ENCODE assay signal across 1 fruit fly cellular context in genomic region chrX:15867863-15868262, dm6.
TF ChIP-seq lines count a peak whose summit lies in the region.

Gene Gapdh2, plus strand, starts transcription at chrX:15868145.

TF ChIP-seq in whole organism, embryonic, 481 proteins besides CTCF, POLR2A, EP300 and RAD21 (continued from another document and continues in another):
- TF ChIP-seq nerfin-2 (GFP tag; IDR thresholded peaks at IDR 0.05; lab: Robert Waterston, UW; ENCODE audit: partially characterized antibody) = no peak
- no peak for TF ChIP-seq sna (GFP tag; IDR thresholded peaks at IDR 0.05; lab: Robert Waterston, UW; ENCODE audit: partially characterized antibody)
- peak; percentile 77 for TF ChIP-seq CG3163 (GFP tag; optimal IDR thresholded peaks at IDR 0.05; lab: Kevin White, UChicago)
- TF ChIP-seq CG10431 (GFP tag; optimal IDR thresholded peaks at IDR 0.05; lab: Kevin White, UChicago) = peak; percentile 98
- TF ChIP-seq repo (GFP tag; optimal IDR thresholded peaks at IDR 0.05; lab: Kevin White, UChicago) = peak; percentile 94
- peak; percentile 99 for TF ChIP-seq CG9817 (tag; optimal IDR thresholded peaks at IDR 0.05; lab: Kevin White, UChicago)
- peak; percentile 89 for TF ChIP-seq Antp (GFP tag; optimal IDR thresholded peaks at IDR 0.05; lab: Kevin White, UChicago)
- peak; percentile 65 for TF ChIP-seq Sry-δ (GFP tag; optimal IDR thresholded peaks at IDR 0.05; lab: Kevin White, UChicago)
- TF ChIP-seq tup (GFP tag; optimal IDR thresholded peaks at IDR 0.05; lab: Kevin White, UChicago) = peak; percentile 97
- TF ChIP-seq kni (GFP tag; optimal IDR thresholded peaks at IDR 0.05; lab: Kevin White, UChicago) = peak; percentile 99
- peak; percentile 99 for TF ChIP-seq Rfx (GFP tag; IDR thresholded peaks at IDR 0.05; lab: Robert Waterston, UW)
- peak; percentile 76 for TF ChIP-seq CG14965 (GFP tag; optimal IDR thresholded peaks at IDR 0.05; lab: Kevin White, UChicago; ENCODE audit: borderline replicate concordance)
- TF ChIP-seq CG13296 (GFP tag; optimal IDR thresholded peaks at IDR 0.05; lab: Kevin White, UChicago) = peak; percentile 100
- TF ChIP-seq Usf (GFP tag; optimal IDR thresholded peaks at IDR 0.05; lab: Kevin White, UChicago) = peak; percentile 85
- peak; percentile 97 for TF ChIP-seq CG14667 (GFP tag; IDR thresholded peaks at IDR 0.05; lab: Robert Waterston, UW)
- peak; percentile 92 for TF ChIP-seq CG8290 (GFP tag; optimal IDR thresholded peaks at IDR 0.05; lab: Kevin White, UChicago)
- TF ChIP-seq CG8290 (tag; optimal IDR thresholded peaks at IDR 0.05; lab: Kevin White, UChicago) = peak; percentile 81 to 98
- peak; percentile 99 for TF ChIP-seq ara (GFP tag; IDR thresholded peaks at IDR 0.05; lab: Robert Waterston, UW)
- peak; percentile 99 for TF ChIP-seq CG16779 (GFP tag; IDR thresholded peaks at IDR 0.05; lab: Robert Waterston, UW)
- TF ChIP-seq vfl (GFP tag; optimal IDR thresholded peaks at IDR 0.05; lab: Kevin White, UChicago) = peak; percentile 98
- peak; percentile 97 for TF ChIP-seq CG3407 (GFP tag; optimal IDR thresholded peaks at IDR 0.05; lab: Kevin White, UChicago)
- TF ChIP-seq Ets65A (GFP tag; lab: Kevin White, UChicago) = peak; percentile 96
- TF ChIP-seq Opbp (GFP tag; IDR thresholded peaks at IDR 0.05; lab: Robert Waterston, UW; ENCODE audit: partially characterized antibody) = no peak
- peak; percentile 84 for TF ChIP-seq CG15073 (GFP tag; optimal IDR thresholded peaks at IDR 0.05; lab: Kevin White, UChicago)
- peak; percentile 99 for TF ChIP-seq Nf-YA (GFP tag; IDR thresholded peaks at IDR 0.05; lab: Robert Waterston, UW)
- peak; percentile 98 for TF ChIP-seq CG4820 (GFP tag; optimal IDR thresholded peaks at IDR 0.05; lab: Kevin White, UChicago)
- peak; percentile 100 for TF ChIP-seq PHDP (tag; optimal IDR thresholded peaks at IDR 0.05; lab: Kevin White, UChicago)
- peak; percentile 87 for TF ChIP-seq CG17186 (GFP tag; optimal IDR thresholded peaks at IDR 0.05; lab: Kevin White, UChicago)
- no peak for TF ChIP-seq pita (GFP tag; optimal IDR thresholded peaks at IDR 0.05; lab: Kevin White, UChicago)
- peak; percentile 98 for TF ChIP-seq zfh1 (GFP tag; IDR thresholded peaks at IDR 0.05; lab: Robert Waterston, UW)
- TF ChIP-seq CG6654 (GFP tag; optimal IDR thresholded peaks at IDR 0.05; lab: Kevin White, UChicago) = peak; percentile 91
- no peak for TF ChIP-seq CG30431 (GFP tag; optimal IDR thresholded peaks at IDR 0.05; lab: Kevin White, UChicago)
- TF ChIP-seq usp (GFP tag; optimal IDR thresholded peaks at IDR 0.05; lab: Kevin White, UChicago) = no peak
- TF ChIP-seq CG9797 (GFP tag; optimal IDR thresholded peaks at IDR 0.05; lab: Kevin White, UChicago) = peak; percentile 64
- peak; percentile 98 for TF ChIP-seq CG2199 (GFP tag; IDR thresholded peaks at IDR 0.05; lab: Robert Waterston, UW)
- peak; percentile 96 for TF ChIP-seq CG31388 (GFP tag; optimal IDR thresholded peaks at IDR 0.05; lab: Kevin White, UChicago)
- TF ChIP-seq pb (GFP tag; optimal IDR thresholded peaks at IDR 0.05; lab: Kevin White, UChicago) = peak; percentile 89
- TF ChIP-seq lov (optimal IDR thresholded peaks at IDR 0.05; lab: Kevin White, UChicago) = no peak
- peak; percentile 98; the same call in 2 of the 3 replicates for TF ChIP-seq lov (GFP tag; IDR thresholded peaks at IDR 0.05; lab: Robert Waterston, UW)
- TF ChIP-seq mld (GFP tag; IDR thresholded peaks at IDR 0.05; lab: Robert Waterston, UW; ENCODE audit: partially characterized antibody) = no peak
- TF ChIP-seq Dad (GFP tag; optimal IDR thresholded peaks at IDR 0.05; lab: Kevin White, UChicago) = peak; percentile 98
- peak; percentile 100 for TF ChIP-seq CG14014 (GFP tag; IDR thresholded peaks at IDR 0.05; lab: Robert Waterston, UW)
- TF ChIP-seq vnd (GFP tag; IDR thresholded peaks at IDR 0.05; lab: Robert Waterston, UW; ENCODE audit: partially characterized antibody) = no peak
- TF ChIP-seq Xrp1 (GFP tag; IDR thresholded peaks at IDR 0.05; lab: Robert Waterston, UW) = peak; percentile 99
- TF ChIP-seq Adf1 (GFP tag; IDR thresholded peaks at IDR 0.05; lab: Robert Waterston, UW) = peak; percentile 92
- TF ChIP-seq CG7839 (tag; optimal IDR thresholded peaks at IDR 0.05; lab: Kevin White, UChicago) = peak; percentile 100
- peak; percentile 100 for TF ChIP-seq CG12219 (GFP tag; optimal IDR thresholded peaks at IDR 0.05; lab: Kevin White, UChicago)
- peak; percentile 94 for TF ChIP-seq CG7271 (tag; optimal IDR thresholded peaks at IDR 0.05; lab: Kevin White, UChicago)
- peak; percentile 98 for TF ChIP-seq Dip3 (GFP tag; optimal IDR thresholded peaks at IDR 0.05; lab: Kevin White, UChicago)
- TF ChIP-seq CG12942 (GFP tag; optimal IDR thresholded peaks at IDR 0.05; lab: Kevin White, UChicago) = peak; percentile 97
- no peak for TF ChIP-seq Scr (GFP tag; IDR thresholded peaks at IDR 0.05; lab: Robert Waterston, UW; ENCODE audit: partially characterized antibody)
- TF ChIP-seq disco-r (GFP tag; optimal IDR thresholded peaks at IDR 0.05; lab: Kevin White, UChicago) = peak; percentile 96
- peak; percentile 100 for TF ChIP-seq exex (tag; optimal IDR thresholded peaks at IDR 0.05; lab: Kevin White, UChicago)
- TF ChIP-seq Dp (GFP tag; optimal IDR thresholded peaks at IDR 0.05; lab: Kevin White, UChicago) = peak; percentile 50
- peak; percentile 95 for TF ChIP-seq CG4617 (GFP tag; optimal IDR thresholded peaks at IDR 0.05; lab: Kevin White, UChicago; ENCODE audit: borderline replicate concordance)
- peak; percentile 99 for TF ChIP-seq toy (GFP tag; IDR thresholded peaks at IDR 0.05; lab: Robert Waterston, UW)
- TF ChIP-seq CG43689 (GFP tag; IDR thresholded peaks at IDR 0.05; lab: Robert Waterston, UW) = peak; percentile 97
- TF ChIP-seq CG33557 (GFP tag; optimal IDR thresholded peaks at IDR 0.05; lab: Kevin White, UChicago) = peak; percentile 90
- peak; percentile 76 for TF ChIP-seq z (GFP tag; IDR thresholded peaks at IDR 0.05; lab: Robert Waterston, UW)
- peak; percentile 95 for TF ChIP-seq zfh2 (GFP tag; optimal IDR thresholded peaks at IDR 0.05; lab: Kevin White, UChicago)
- TF ChIP-seq CG10147 (GFP tag; optimal IDR thresholded peaks at IDR 0.05; lab: Kevin White, UChicago) = peak; percentile 100
- TF ChIP-seq gce (GFP tag; IDR thresholded peaks at IDR 0.05; lab: Robert Waterston, UW) = no peak; the same call in none of the 3 replicates
- peak; percentile 100 for TF ChIP-seq sens (GFP tag; lab: Kevin White, UChicago)
- no peak for TF ChIP-seq stwl (tag; optimal IDR thresholded peaks at IDR 0.05; lab: Kevin White, UChicago)
- peak; percentile 99 for TF ChIP-seq dysf (GFP tag; IDR thresholded peaks at IDR 0.05; lab: Robert Waterston, UW)
- no peak for TF ChIP-seq cad (GFP tag; optimal IDR thresholded peaks at IDR 0.05; lab: Kevin White, UChicago)
- TF ChIP-seq CG11247 (GFP tag; IDR thresholded peaks at IDR 0.05; lab: Robert Waterston, UW) = peak; percentile 98
- peak; percentile 100 for TF ChIP-seq Atf6 (GFP tag; IDR thresholded peaks at IDR 0.05; lab: Robert Waterston, UW)
- peak; percentile 99 for TF ChIP-seq sd (tag; optimal IDR thresholded peaks at IDR 0.05; lab: Kevin White, UChicago)
- TF ChIP-seq ERR (GFP tag; optimal IDR thresholded peaks at IDR 0.05; lab: Kevin White, UChicago) = peak; percentile 100
- peak; percentile 99 for TF ChIP-seq CG12391 (tag; optimal IDR thresholded peaks at IDR 0.05; lab: Kevin White, UChicago)
- peak; percentile 99 for TF ChIP-seq fd96Cb (tag; optimal IDR thresholded peaks at IDR 0.05; lab: Kevin White, UChicago)
- peak; percentile 98 for TF ChIP-seq CG2889 (GFP tag; IDR thresholded peaks at IDR 0.05; lab: Robert Waterston, UW)
- TF ChIP-seq CG5245 (GFP tag; optimal IDR thresholded peaks at IDR 0.05; lab: Kevin White, UChicago) = peak; percentile 98
- TF ChIP-seq CG1792 (GFP tag; optimal IDR thresholded peaks at IDR 0.05; lab: Kevin White, UChicago) = peak; percentile 94
- peak; percentile 100 for TF ChIP-seq ATbp (GFP tag; optimal IDR thresholded peaks at IDR 0.05; lab: Kevin White, UChicago)
- TF ChIP-seq CG13123 (GFP tag; optimal IDR thresholded peaks at IDR 0.05; lab: Kevin White, UChicago) = peak; percentile 96
- TF ChIP-seq ttk (GFP tag; IDR thresholded peaks at IDR 0.05; lab: Robert Waterston, UW) = peak; percentile 98
- TF ChIP-seq onecut (GFP tag; IDR thresholded peaks at IDR 0.05; lab: Robert Waterston, UW) = peak; percentile 98
- peak; percentile 99 for TF ChIP-seq gro (GFP tag; optimal IDR thresholded peaks at IDR 0.05; lab: Kevin White, UChicago)
- TF ChIP-seq pnt (GFP tag; optimal IDR thresholded peaks at IDR 0.05; lab: Kevin White, UChicago) = peak; percentile 88
- peak; percentile 100 for TF ChIP-seq Fer1 (GFP tag; optimal IDR thresholded peaks at IDR 0.05; lab: Kevin White, UChicago)
- peak; percentile 97 for TF ChIP-seq mam (GFP tag; optimal IDR thresholded peaks at IDR 0.05; lab: Kevin White, UChicago)
- peak; percentile 100 for TF ChIP-seq abd-A (tag; optimal IDR thresholded peaks at IDR 0.05; lab: Kevin White, UChicago)
- peak; percentile 98 for TF ChIP-seq al (GFP tag; IDR thresholded peaks at IDR 0.05; lab: Robert Waterston, UW)
- TF ChIP-seq Blimp-1 (GFP tag; optimal IDR thresholded peaks at IDR 0.05; lab: Kevin White, UChicago) = peak; percentile 99
- peak; percentile 92 for TF ChIP-seq btn (GFP tag; optimal IDR thresholded peaks at IDR 0.05; lab: Kevin White, UChicago)
- TF ChIP-seq org-1 (GFP tag; optimal IDR thresholded peaks at IDR 0.05; lab: Kevin White, UChicago) = peak; percentile 99
- peak; percentile 99 for TF ChIP-seq MBD-R2 (GFP tag; IDR thresholded peaks at IDR 0.05; lab: Robert Waterston, UW)
- TF ChIP-seq CG6791 (GFP tag; IDR thresholded peaks at IDR 0.05; lab: Robert Waterston, UW; ENCODE audit: partially characterized antibody) = no peak
- peak; percentile 99 for TF ChIP-seq cwo (GFP tag; optimal IDR thresholded peaks at IDR 0.05; lab: Kevin White, UChicago)
- TF ChIP-seq CG17359 (tag; optimal IDR thresholded peaks at IDR 0.05; lab: Kevin White, UChicago) = peak; percentile 100
- TF ChIP-seq Hey (tag; optimal IDR thresholded peaks at IDR 0.05; lab: Kevin White, UChicago) = peak; percentile 98
- TF ChIP-seq B-H1 (GFP tag; IDR thresholded peaks at IDR 0.05; lab: Robert Waterston, UW) = peak; percentile 99
- TF ChIP-seq CG3847 (GFP tag; IDR thresholded peaks at IDR 0.05; lab: Robert Waterston, UW) = peak; percentile 99
- peak; percentile 91 for TF ChIP-seq ssp (GFP tag; IDR thresholded peaks at IDR 0.05; lab: Robert Waterston, UW)
- peak; percentile 100 for TF ChIP-seq Dek (tag; optimal IDR thresholded peaks at IDR 0.05; lab: Kevin White, UChicago)
- TF ChIP-seq CG12299 (tag; optimal IDR thresholded peaks at IDR 0.05; lab: Kevin White, UChicago) = peak; percentile 100
- peak; percentile 99 for TF ChIP-seq CG5953 (GFP tag; IDR thresholded peaks at IDR 0.05; lab: Robert Waterston, UW)
- TF ChIP-seq Elba2 (GFP tag; optimal IDR thresholded peaks at IDR 0.05; lab: Kevin White, UChicago) = peak; percentile 63
- TF ChIP-seq eve (GFP tag; optimal IDR thresholded peaks at IDR 0.05; lab: Kevin White, UChicago) = peak in 1 of 2 experiments; percentile 100
- peak; percentile 98 for TF ChIP-seq CG1529 (GFP tag; optimal IDR thresholded peaks at IDR 0.05; lab: Kevin White, UChicago)
- peak; percentile 100 for TF ChIP-seq CG8924 (tag; optimal IDR thresholded peaks at IDR 0.05; lab: Kevin White, UChicago)
- TF ChIP-seq MTF-1 (GFP tag; optimal IDR thresholded peaks at IDR 0.05; lab: Kevin White, UChicago; ENCODE audit: borderline replicate concordance) = peak; percentile 98
- TF ChIP-seq CG10462 (GFP tag; optimal IDR thresholded peaks at IDR 0.05; lab: Kevin White, UChicago) = peak; percentile 98
- peak; percentile 99 for TF ChIP-seq CG12104 (GFP tag; optimal IDR thresholded peaks at IDR 0.05; lab: Kevin White, UChicago)
- peak; percentile 99 for TF ChIP-seq gcm (GFP tag; optimal IDR thresholded peaks at IDR 0.05; lab: Kevin White, UChicago)
- TF ChIP-seq cas (GFP tag; IDR thresholded peaks at IDR 0.05; lab: Robert Waterston, UW) = peak; percentile 99
- peak; percentile 96 for TF ChIP-seq CG31365 (tag; optimal IDR thresholded peaks at IDR 0.05; lab: Kevin White, UChicago)
- TF ChIP-seq oc (tag; optimal IDR thresholded peaks at IDR 0.05; lab: Kevin White, UChicago) = peak; percentile 100
- TF ChIP-seq CG17568 (GFP tag; optimal IDR thresholded peaks at IDR 0.05; lab: Kevin White, UChicago) = peak; percentile 99
- TF ChIP-seq CG7963 (GFP tag; IDR thresholded peaks at IDR 0.05; lab: Robert Waterston, UW; ENCODE audit: partially characterized antibody) = no peak
- TF ChIP-seq twi (tag; optimal IDR thresholded peaks at IDR 0.05; lab: Kevin White, UChicago) = peak; percentile 96
- TF ChIP-seq dimm (GFP tag; IDR thresholded peaks at IDR 0.05; lab: Robert Waterston, UW) = peak; percentile 96
- peak; percentile 94 for TF ChIP-seq Hmx (GFP tag; optimal IDR thresholded peaks at IDR 0.05; lab: Kevin White, UChicago)
- TF ChIP-seq Hr78 (GFP tag; optimal IDR thresholded peaks at IDR 0.05; lab: Kevin White, UChicago) = peak in 1 of 2 experiments; percentile 97
- TF ChIP-seq Dll (GFP tag; IDR thresholded peaks at IDR 0.05; lab: Robert Waterston, UW; ENCODE audit: partially characterized antibody) = no peak
- peak; percentile 99 for TF ChIP-seq gsb-n (tag; optimal IDR thresholded peaks at IDR 0.05; lab: Kevin White, UChicago)
- TF ChIP-seq TFAM (GFP tag; optimal IDR thresholded peaks at IDR 0.05; lab: Kevin White, UChicago) = peak; percentile 89
- TF ChIP-seq CG9932 (GFP tag; IDR thresholded peaks at IDR 0.05; lab: Robert Waterston, UW) = peak; percentile 99
- TF ChIP-seq ftz-f1 (GFP tag; optimal IDR thresholded peaks at IDR 0.05; lab: Kevin White, UChicago) = peak; percentile 86
- TF ChIP-seq az2 (GFP tag; optimal IDR thresholded peaks at IDR 0.05; lab: Kevin White, UChicago) = peak; percentile 99
- TF ChIP-seq pho (GFP tag; optimal IDR thresholded peaks at IDR 0.05; lab: Kevin White, UChicago) = peak; percentile 98
- TF ChIP-seq fd102C (GFP tag; optimal IDR thresholded peaks at IDR 0.05; lab: Kevin White, UChicago) = peak; percentile 64
- TF ChIP-seq CG17361 (GFP tag; IDR thresholded peaks at IDR 0.05; lab: Robert Waterston, UW) = peak; percentile 99
- peak; percentile 88 for TF ChIP-seq CG2116 (GFP tag; optimal IDR thresholded peaks at IDR 0.05; lab: Kevin White, UChicago)
- TF ChIP-seq unpg (GFP tag; optimal IDR thresholded peaks at IDR 0.05; lab: Kevin White, UChicago) = peak; percentile 100
- peak; percentile 97 for TF ChIP-seq CG4707 (GFP tag; optimal IDR thresholded peaks at IDR 0.05; lab: Kevin White, UChicago)
- peak; percentile 95 to 100 for TF ChIP-seq Hr51 (GFP tag; optimal IDR thresholded peaks at IDR 0.05; lab: Kevin White, UChicago)
